Worm (Caenorhabditis elegans): Measurements from ENCODE around the gene fbxb-85.

ce11 chrIII:10807236-10807635 is 41.5 kb downstream of the fbxb-85 start:
- TF ChIP-seq elt-3 (tag; optimal IDR thresholded peaks at IDR 0.05) (no peak), nhr-77 (tag; optimal IDR thresholded peaks at IDR 0.05) (no peak), egl-27 (tag; optimal IDR thresholded peaks at IDR 0.05) (no peak), nhr-76 (tag; optimal IDR thresholded peaks at IDR 0.05) (no peak), unc-62 (GFP tag; optimal IDR thresholded peaks at IDR 0.05) (no peak), tbx-2 (tag; optimal IDR thresholded peaks at IDR 0.05) (no peak), snpc-4 (tag; optimal IDR thresholded peaks at IDR 0.05) (no peak), nhr-237 (tag; optimal IDR thresholded peaks at IDR 0.05) (no peak)
